Worm (Caenorhabditis elegans) whole organism, L1 larva: Measurements from ENCODE around the gene H05C05.1.
A peak's percentile ranks its signal among the peaks of the same experiment; 100 is the strongest.

ENCODE experiments used
- C16A3.4 ChIP-seq: fragments of 150-350 bp; optimal IDR thresholded peaks from 2 replicates; lab custom pipeline; 2014; ENCODE audit warnings: missing biosample characterization, missing genetic modification characterization
- F16B12.6 ChIP-seq: fragments of 150-350 bp; optimal IDR thresholded peaks from 2 replicates; lab custom pipeline; 2014; ENCODE audit warnings: missing biosample characterization, missing genetic modification characterization
- aha-1 ChIP-seq: fragments of 150-350 bp; optimal IDR thresholded peaks from 2 replicates; lab custom pipeline; 2014; ENCODE audit warnings: missing biosample characterization, missing genetic modification characterization
- aly-2 ChIP-seq: fragments of 150-350 bp; optimal IDR thresholded peaks from 2 replicates; lab custom pipeline; 2014; ENCODE audit warnings: missing biosample characterization, missing genetic modification characterization
- ama-1 ChIP-seq: fragments of 150-350 bp; optimal IDR thresholded peaks from 2 replicates; lab custom pipeline; 2014
- blmp-1 ChIP-seq: fragments of 150-350 bp; optimal IDR thresholded peaks from 2 replicates; lab custom pipeline; 2014; ENCODE audit warnings: missing biosample characterization, missing genetic modification characterization
- ceh-8 ChIP-seq: fragments of 200-800 bp; sonication (Bioruptor generic); optimal IDR thresholded peaks from 2 replicates; lab custom pipeline; 2018; ENCODE audit warnings: mild to moderate bottlenecking, missing genetic modification characterization, moderate library complexity, missing compliant biosample characterization
- ceh-82 ChIP-seq, 3 experiments: fragments of 150-350 bp in 1 of 3; sonication (generic microtip) in 2 of 3; optimal IDR thresholded peaks; 2 replicates each; lab custom pipeline; 2014 to 2017; ENCODE audit warnings: missing biosample characterization in 3 of 3, missing genetic modification characterization in 3 of 3
- ceh-90 ChIP-seq: sonication (generic microtip); optimal IDR thresholded peaks from 2 replicates; lab custom pipeline; 2016; ENCODE audit warnings: missing genetic modification characterization, missing compliant biosample characterization
- efl-1 ChIP-seq, 4 experiments: fragments of 150-350 bp; optimal IDR thresholded peaks in 3 of 4; peaks in 1 of 4; 1 replicate in 1 of 4; 2 replicates in 3 of 4; lab custom pipeline; 2014; ENCODE audit warnings: missing biosample characterization in 2 of 4, missing genetic modification characterization in 2 of 4, missing genetic modification reagents in 2 of 4
- elt-2 ChIP-seq: sonication (generic microtip); optimal IDR thresholded peaks from 2 replicates; lab custom pipeline; 2016; ENCODE audit warnings: missing genetic modification characterization, mild to moderate bottlenecking, inconsistent platforms, missing compliant biosample characterization, missing genetic modification reagents
- fkh-10 ChIP-seq: sonication (generic microtip); optimal IDR thresholded peaks from 2 replicates; lab custom pipeline; 2017; ENCODE audit warnings: missing biosample characterization, missing genetic modification reagents, missing genetic modification characterization
- fkh-4 ChIP-seq: sonication (generic microtip); optimal IDR thresholded peaks from 2 replicates; lab custom pipeline; 2016; ENCODE audit warnings: missing compliant biosample characterization, missing genetic modification characterization, borderline replicate concordance
- fkh-8 ChIP-seq: sonication (generic microtip); optimal IDR thresholded peaks from 2 replicates; lab custom pipeline; 2016; ENCODE audit warnings: mild to moderate bottlenecking, missing genetic modification characterization, missing compliant biosample characterization
- grh-1 ChIP-seq: fragments of 200-800 bp; sonication (Bioruptor generic); IDR thresholded peaks from 2 replicates; pipeline ENCODE4 v1.3.6; 2022; ENCODE audit warnings: missing genetic modification reagents, missing genetic modification characterization, missing compliant biosample characterization
- hlh-17 ChIP-seq: fragments of 200-800 bp; sonication (Bioruptor generic); optimal IDR thresholded peaks from 2 replicates; lab custom pipeline; 2018; ENCODE audit warnings: missing genetic modification characterization, mild to moderate bottlenecking, missing compliant biosample characterization, moderate library complexity, borderline replicate concordance
- irx-1 ChIP-seq: sonication (generic microtip); optimal IDR thresholded peaks from 2 replicates; lab custom pipeline; 2016; ENCODE audit warnings: missing genetic modification characterization, missing compliant biosample characterization
- isw-1 ChIP-seq: fragments of 200-800 bp; sonication (Bioruptor generic); IDR thresholded peaks from 2 replicates; pipeline ENCODE4 v1.3.6; 2022; ENCODE audit warnings: missing genetic modification characterization, missing compliant biosample characterization
- jun-1 ChIP-seq: fragments of 150-350 bp; optimal IDR thresholded peaks from 2 replicates; lab custom pipeline; 2014; ENCODE audit warnings: missing biosample characterization, missing genetic modification reagents, missing genetic modification characterization
- lin-14 ChIP-seq: fragments of 200-800 bp; sonication (Bioruptor generic); optimal IDR thresholded peaks from 2 replicates; lab custom pipeline; 2018; ENCODE audit warnings: mild to moderate bottlenecking, missing genetic modification characterization, moderate library complexity, missing compliant biosample characterization
- lin-35 ChIP-seq, 2 experiments: fragments of 150-350 bp; optimal IDR thresholded peaks; 2 replicates each; lab custom pipeline; 2014; ENCODE audit warnings: missing biosample characterization in 2 of 2, missing genetic modification characterization in 2 of 2, missing genetic modification reagents in 2 of 2
- lsy-2 ChIP-seq, 2 experiments: fragments of 150-350 bp; optimal IDR thresholded peaks; 2 replicates each; lab custom pipeline; 2014; ENCODE audit warnings: missing biosample characterization in 2 of 2, missing genetic modification characterization in 2 of 2
- mef-2 ChIP-seq: fragments of 150-350 bp; optimal IDR thresholded peaks from 2 replicates; lab custom pipeline; 2014; ENCODE audit warnings: missing biosample characterization, missing genetic modification characterization
- mep-1 ChIP-seq: fragments of 150-350 bp; optimal IDR thresholded peaks from 2 replicates; lab custom pipeline; 2014; ENCODE audit warnings: missing biosample characterization, missing genetic modification characterization
- nhr-11 ChIP-seq: fragments of 150-350 bp; optimal IDR thresholded peaks from 2 replicates; lab custom pipeline; 2014; ENCODE audit warnings: missing biosample characterization, missing genetic modification characterization
- nhr-19 ChIP-seq: fragments of 200-800 bp; sonication (Bioruptor generic); conservative IDR thresholded peaks from 2 replicates; pipeline ENCODE4 v1.3.6; 2022; ENCODE audit warnings: missing genetic modification characterization, missing compliant biosample characterization
- nhr-237 ChIP-seq: fragments of 150-350 bp; optimal IDR thresholded peaks from 2 replicates; lab custom pipeline; 2014; ENCODE audit warnings: missing biosample characterization, missing genetic modification characterization
- nhr-28 ChIP-seq: fragments of 150-350 bp; optimal IDR thresholded peaks from 2 replicates; lab custom pipeline; 2014; ENCODE audit warnings: missing biosample characterization, missing genetic modification characterization
- nhr-47 ChIP-seq: sonication (generic microtip); optimal IDR thresholded peaks from 2 replicates; lab custom pipeline; 2016; ENCODE audit warnings: mild to moderate bottlenecking, missing genetic modification characterization, moderate library complexity, missing compliant biosample characterization
- nhr-71 ChIP-seq: sonication (generic microtip); optimal IDR thresholded peaks from 2 replicates; lab custom pipeline; 2016; ENCODE audit warnings: mild to moderate bottlenecking, missing genetic modification characterization, moderate library complexity, missing compliant biosample characterization
- nhr-76 ChIP-seq: sonication (generic microtip); optimal IDR thresholded peaks from 2 replicates; lab custom pipeline; 2017; ENCODE audit warnings: missing biosample characterization, missing genetic modification characterization
- nhr-77 ChIP-seq: fragments of 150-350 bp; optimal IDR thresholded peaks from 2 replicates; lab custom pipeline; 2014; ENCODE audit warnings: missing biosample characterization, missing genetic modification characterization
- nhr-84 ChIP-seq: sonication (generic microtip); optimal IDR thresholded peaks from 2 replicates; lab custom pipeline; 2017; ENCODE audit warnings: missing biosample characterization, missing genetic modification characterization
- nhr-85 ChIP-seq: sonication (generic microtip); peaks from one replicate; lab custom pipeline; 2016; ENCODE audit warnings: missing genetic modification characterization, inconsistent platforms, missing compliant biosample characterization
- pqm-1 ChIP-seq: sonication (generic microtip); optimal IDR thresholded peaks from 3 replicates; lab custom pipeline; 2017; ENCODE audit warnings: missing biosample characterization, missing genetic modification characterization
- swsn-7 ChIP-seq: sonication (generic microtip); optimal IDR thresholded peaks from 2 replicates; lab custom pipeline; 2016; ENCODE audit warnings: missing genetic modification characterization, missing compliant biosample characterization
- tbx-2 ChIP-seq: sonication (generic microtip); optimal IDR thresholded peaks from 2 replicates; lab custom pipeline; 2016; ENCODE audit warnings: missing genetic modification characterization, missing compliant biosample characterization
- unc-130 ChIP-seq: fragments of 150-350 bp; optimal IDR thresholded peaks from 2 replicates; lab custom pipeline; 2017; ENCODE audit warnings: missing biosample characterization, missing genetic modification characterization, inconsistent platforms
- unc-98 ChIP-seq: fragments of 200-800 bp; sonication (Bioruptor generic); IDR thresholded peaks from 2 replicates; pipeline ENCODE4 v1.3.6; 2022; ENCODE audit warnings: missing genetic modification characterization, missing compliant biosample characterization
- xbp-1 ChIP-seq: sonication (generic microtip); optimal IDR thresholded peaks from 2 replicates; lab custom pipeline; 2016; ENCODE audit warnings: missing genetic modification characterization, missing compliant biosample characterization
- zip-4 ChIP-seq: fragments of 200-800 bp; sonication (Bioruptor generic); optimal IDR thresholded peaks from 2 replicates; lab custom pipeline; 2018; ENCODE audit warnings: mild to moderate bottlenecking, missing genetic modification characterization, moderate library complexity, missing compliant biosample characterization

Gene H05C05.1

ce11 chrIII:2924658-2925057 lies 22.3 kb upstream of the H05C05.1 start, which contains the start of gene R10F2.5:
TSS of gene R10F2.5 (minus strand) at chrIII:2924758.
- TF ChIP-seq blmp-1 (no peak), fkh-8 (peak; percentile 40), F16B12.6 (tag; lab: Kevin White, UChicago) (no peak)
- TF ChIP-seq, all 84 proteins: peak for 1

- TF ChIP-seq hlh-17 (GFP tag; lab: Kevin White, UChicago), result no peak
- TF ChIP-seq grh-1 (GFP tag; lab: Robert Waterston, UW), result no peak
- no peak for TF ChIP-seq nhr-85 (tag; lab: Kevin White, UChicago)
- TF ChIP-seq nhr-71 (tag; lab: Kevin White, UChicago), result no peak
- no peak for TF ChIP-seq swsn-7 (tag; lab: Kevin White, UChicago)
- TF ChIP-seq lsy-2 (tag; optimal IDR thresholded peaks at IDR 0.05; lab: Kevin White, UChicago), result no peak
- no peak for TF ChIP-seq nhr-76
- no peak for TF ChIP-seq jun-1 (tag; lab: Kevin White, UChicago)
- no peak for TF ChIP-seq nhr-11 (tag; lab: Kevin White, UChicago)
- TF ChIP-seq nhr-28 (tag; lab: Kevin White, UChicago), result no peak
- TF ChIP-seq pqm-1 (tag; lab: Kevin White, UChicago), result no peak
- no peak for TF ChIP-seq mef-2
- TF ChIP-seq aha-1 (tag; lab: Kevin White, UChicago), result no peak
- TF ChIP-seq nhr-47 (tag; lab: Kevin White, UChicago), result no peak
- TF ChIP-seq F16B12.6 (tag; lab: Kevin White, UChicago), result no peak
- TF ChIP-seq nhr-19 (GFP tag; lab: Robert Waterston, UW), result no peak
- TF ChIP-seq ceh-90 (tag; lab: Kevin White, UChicago), result no peak
Measured at ce11 chrIII:2937780-2938179, 9.1 kb upstream of the H05C05.1 start.

ce11 chrIII:2941578-2941977 lies 5.3 kb upstream of the H05C05.1 start:
- TF ChIP-seq nhr-84 (tag; lab: Kevin White, UChicago) (no peak), elt-2 (tag; lab: Kevin White, UChicago) (no peak), zip-4 (GFP tag; lab: Kevin White, UChicago) (no peak), xbp-1 (no peak), mep-1 (no peak), efl-1 (optimal IDR thresholded peaks at IDR 0.05; lab: Kevin White, UChicago) (no peak), efl-1 (GFP tag; optimal IDR thresholded peaks at IDR 0.05 in 1 of 2; lab: Kevin White, UChicago) (peak in 1 of 2 experiments; percentile 3)
- TF ChIP-seq, all 84 proteins: peak for 1

ce11 chrIII:2943995-2944394 lies 2.9 kb upstream of the H05C05.1 start, which contains the start of gene R10F2.6:
TSS of gene R10F2.6 (minus strand) at chrIII:2944095.
- TF ChIP-seq zip-4 (GFP tag; lab: Kevin White, UChicago) (no peak), nhr-71 (tag; lab: Kevin White, UChicago) (no peak), mep-1 (no peak), fkh-10 (no peak), lin-14 (GFP tag; lab: Kevin White, UChicago) (no peak), C16A3.4 (tag; lab: Kevin White, UChicago) (no peak), aly-2 (tag; lab: Kevin White, UChicago) (no peak), unc-98 (GFP tag; lab: Robert Waterston, UW) (no peak), nhr-47 (tag; lab: Kevin White, UChicago) (no peak), nhr-77 (tag; lab: Kevin White, UChicago) (no peak), fkh-8 (no peak), nhr-76 (no peak)

- TF ChIP-seq blmp-1 (peak; percentile 65), lin-35 (GFP tag; optimal IDR thresholded peaks at IDR 0.05; lab: Kevin White, UChicago) (no peak)
Measured at ce11 chrIII:2946101-2946500, 817 bp upstream of the H05C05.1 start, which contains the start of gene H05C05.4. TSS of gene H05C05.4 (minus strand) at chrIII:2946201.

- no peak for TF ChIP-seq irx-1
- TF ChIP-seq nhr-11 (tag; lab: Kevin White, UChicago), result no peak
- TF ChIP-seq jun-1 (tag; lab: Kevin White, UChicago), result no peak
- TF ChIP-seq isw-1 (GFP tag; lab: Robert Waterston, UW), result no peak; the same call in 1 of the 2 replicates
- TF ChIP-seq mep-1, result peak; percentile 57
- TF ChIP-seq ama-1 (lab: Kevin White, UChicago), result no peak
- no peak for TF ChIP-seq fkh-4 (tag; lab: Kevin White, UChicago)
- TF ChIP-seq lin-14 (GFP tag; lab: Kevin White, UChicago), result peak; percentile 79
- peak; percentile 9 for TF ChIP-seq F16B12.6 (tag; lab: Kevin White, UChicago)
- TF ChIP-seq lin-35 (GFP tag; optimal IDR thresholded peaks at IDR 0.05; lab: Kevin White, UChicago), result peak; percentile 20 to 28
- peak; percentile 17 for TF ChIP-seq tbx-2 (tag; lab: Kevin White, UChicago)
- no peak for TF ChIP-seq unc-130
- TF ChIP-seq nhr-237 (tag; lab: Kevin White, UChicago), result no peak
- TF ChIP-seq ceh-82 (tag; optimal IDR thresholded peaks at IDR 0.05; lab: Kevin White, UChicago), result peak in 1 of 3 experiments; percentile 25
- no peak for TF ChIP-seq ceh-8 (GFP tag; lab: Kevin White, UChicago)
- no peak for TF ChIP-seq nhr-28 (tag; lab: Kevin White, UChicago)
- TF ChIP-seq ceh-90 (tag; lab: Kevin White, UChicago), result no peak
- no peak for TF ChIP-seq swsn-7 (tag; lab: Kevin White, UChicago)
- peak; percentile 25 to 30 for TF ChIP-seq lsy-2 (tag; optimal IDR thresholded peaks at IDR 0.05; lab: Kevin White, UChicago)
- peak; percentile 64 to 68 for TF ChIP-seq efl-1 (optimal IDR thresholded peaks at IDR 0.05; lab: Kevin White, UChicago)
- peak in 1 of 2 experiments; percentile 32 for TF ChIP-seq efl-1 (GFP tag; optimal IDR thresholded peaks at IDR 0.05 in 1 of 2; lab: Kevin White, UChicago)
Measured at ce11 chrIII:2947251-2947650, 333 bp downstream of the H05C05.1 start.
